Fruit fly (Drosophila melanogaster): ENCODE data around the gene GluRIIC.

GluRIIC gene

dm6 chr2L:866950-867744, 46.7 kb upstream of the GluRIIC start (continued):
- peak; percentile 87 for TF ChIP-seq CG5953 (GFP tag; IDR thresholded peaks at IDR 0.05)
- peak; percentile 81 for TF ChIP-seq CG15011 (GFP tag; optimal IDR thresholded peaks at IDR 0.05)
- peak; percentile 95 for TF ChIP-seq Xrp1 (GFP tag; IDR thresholded peaks at IDR 0.05)
- peak; percentile 7 for TF ChIP-seq CG9797 (GFP tag; optimal IDR thresholded peaks at IDR 0.05)
- peak; percentile 73 for TF ChIP-seq en (GFP tag; optimal IDR thresholded peaks at IDR 0.05)
- peak; percentile 69 for TF ChIP-seq Ets97D (GFP tag; optimal IDR thresholded peaks at IDR 0.05)
- peak; percentile 81 for TF ChIP-seq CG1832 (GFP tag; optimal IDR thresholded peaks at IDR 0.05)
- peak; percentile 93 for TF ChIP-seq Ada2b (GFP tag; IDR thresholded peaks at IDR 0.05)
- TF ChIP-seq shn (GFP tag; optimal IDR thresholded peaks at IDR 0.05) = peak; percentile 75
- no peak for TF ChIP-seq CG14965 (GFP tag; optimal IDR thresholded peaks at IDR 0.05; ENCODE audit: borderline replicate concordance)
- peak; percentile 86 for TF ChIP-seq CG16815 (GFP tag; optimal IDR thresholded peaks at IDR 0.05)
- peak; percentile 99 for TF ChIP-seq Ets65A (GFP tag)
- peak; percentile 89 for TF ChIP-seq scrt (GFP tag; optimal IDR thresholded peaks at IDR 0.05)
- peak; percentile 94 for TF ChIP-seq ken (GFP tag; IDR thresholded peaks at IDR 0.05)
- peak; percentile 82 for TF ChIP-seq repo (GFP tag; optimal IDR thresholded peaks at IDR 0.05)
- peak; percentile 95 for TF ChIP-seq tgo (GFP tag; IDR thresholded peaks at IDR 0.05)
- TF ChIP-seq CG15269 (tag; optimal IDR thresholded peaks at IDR 0.05) = peak; percentile 96
- peak; percentile 89 for TF ChIP-seq corto (GFP tag; optimal IDR thresholded peaks at IDR 0.05)
- peak; percentile 83 for TF ChIP-seq CG18476 (GFP tag; optimal IDR thresholded peaks at IDR 0.05)
- peak; percentile 76; the same call in 1 of the 2 replicates for TF ChIP-seq ham (GFP tag; IDR thresholded peaks at IDR 0.05)
- TF ChIP-seq CG7839 (tag; optimal IDR thresholded peaks at IDR 0.05) = peak; percentile 95
- TF ChIP-seq CG2889 (GFP tag; IDR thresholded peaks at IDR 0.05) = peak; percentile 91
- 0 out of 3 replicates have a peak, but pooled peaks have one; percentile 43 for TF ChIP-seq mld (GFP tag; IDR thresholded peaks at IDR 0.05; ENCODE audit: partially characterized antibody)
- peak; percentile 94 for TF ChIP-seq lbe (GFP tag; optimal IDR thresholded peaks at IDR 0.05)
- TF ChIP-seq CG2202 (tag; optimal IDR thresholded peaks at IDR 0.05) = peak; percentile 79
- no peak for TF ChIP-seq BEAF-32 (GFP tag; optimal IDR thresholded peaks at IDR 0.05)
- peak; percentile 90 for TF ChIP-seq CG17361 (GFP tag; IDR thresholded peaks at IDR 0.05)
- TF ChIP-seq CG1602 (GFP tag; optimal IDR thresholded peaks at IDR 0.05) = peak; percentile 88
- no peak for TF ChIP-seq Sin3A (optimal IDR thresholded peaks at IDR 0.05)
- peak; percentile 92 for TF ChIP-seq CG11695 (GFP tag; IDR thresholded peaks at IDR 0.05)
- TF ChIP-seq CG4730 (GFP tag; IDR thresholded peaks at IDR 0.05) = peak; percentile 93
- peak; percentile 73 for TF ChIP-seq Hey (tag; optimal IDR thresholded peaks at IDR 0.05)
- peak; percentile 85 for TF ChIP-seq Sox100B (GFP tag; optimal IDR thresholded peaks at IDR 0.05)
- no peak; the same call in 1 of the 2 replicates for TF ChIP-seq bbx (GFP tag; IDR thresholded peaks at IDR 0.05; ENCODE audit: partially characterized antibody)
- peak; percentile 83 for TF ChIP-seq Antp (GFP tag; optimal IDR thresholded peaks at IDR 0.05)
- TF ChIP-seq CG33213 (GFP tag; optimal IDR thresholded peaks at IDR 0.05) = peak; percentile 83
- TF ChIP-seq CG11696 (GFP tag; IDR thresholded peaks at IDR 0.05) = peak; percentile 88
- peak; percentile 90 for TF ChIP-seq Camta (GFP tag; optimal IDR thresholded peaks at IDR 0.05)
- peak; percentile 84 for TF ChIP-seq CHES-1-like (GFP tag; optimal IDR thresholded peaks at IDR 0.05)
- peak; percentile 66; the same call in 1 of the 2 replicates for TF ChIP-seq dan (GFP tag; IDR thresholded peaks at IDR 0.05)
- TF ChIP-seq CG12071 (GFP tag; optimal IDR thresholded peaks at IDR 0.05) = peak; percentile 89
- TF ChIP-seq Dek (tag; optimal IDR thresholded peaks at IDR 0.05) = peak; percentile 93
- TF ChIP-seq TFAM (GFP tag; optimal IDR thresholded peaks at IDR 0.05) = peak; percentile 46
- TF ChIP-seq knrl (GFP tag; IDR thresholded peaks at IDR 0.05; ENCODE audit: partially characterized antibody) = peak; percentile 46; the same call in 1 of the 3 replicates
- TF ChIP-seq wor (GFP tag; IDR thresholded peaks at IDR 0.05) = peak; percentile 84
- TF ChIP-seq bab2 (GFP tag; optimal IDR thresholded peaks at IDR 0.05) = peak; percentile 92
- peak; percentile 91; the same call in 2 of the 3 replicates for TF ChIP-seq CG2199 (GFP tag; IDR thresholded peaks at IDR 0.05)
- TF ChIP-seq CG2875 (GFP tag; optimal IDR thresholded peaks at IDR 0.05) = peak; percentile 77
- TF ChIP-seq CG11247 (GFP tag; IDR thresholded peaks at IDR 0.05) = peak; percentile 95
